Worm (Caenorhabditis elegans): ENCODE measurements around the gene F56H9.9.

ce11 chrV:12599510-12600242 lies 24.6 kb downstream of the F56H9.9 start, which contains the start of gene C14C10.5:
- no peak for TF ChIP-seq ama-1 (optimal IDR thresholded peaks at IDR 0.05)
- TF ChIP-seq ceh-45 (GFP tag; IDR thresholded peaks at IDR 0.05): no peak
- TF ChIP-seq unc-55 (GFP tag; optimal IDR thresholded peaks at IDR 0.05): no peak
- no peak for TF ChIP-seq lin-11 (tag; optimal IDR thresholded peaks at IDR 0.05)
- no peak for TF ChIP-seq pqm-1 (tag; optimal IDR thresholded peaks at IDR 0.05)
- TF ChIP-seq ceh-31 (tag; optimal IDR thresholded peaks at IDR 0.05): no peak
- TF ChIP-seq rnt-1 (tag; optimal IDR thresholded peaks at IDR 0.05): no peak
- no peak for TF ChIP-seq pha-4 (tag; optimal IDR thresholded peaks at IDR 0.05)
- TF ChIP-seq npax-4 (tag; optimal IDR thresholded peaks at IDR 0.05): no peak
